Fruit fly (Drosophila melanogaster) whole organism, embryonic: ENCODE results near the gene CG17959.

Experiments used
- Adf1 ChIP-seq: fragments of 200-800 bp; sonication (Bioruptor generic); IDR thresholded peaks from 2 replicates; pipeline ENCODE4 v1.3.6; 2022; ENCODE audit warnings: missing biosample characterization, missing genetic modification characterization
- B-H2 ChIP-seq: fragments of 200-800 bp; sonication (Bioruptor generic); optimal IDR thresholded peaks from 2 replicates; lab custom pipeline; 2018; ENCODE audit warnings: missing biosample characterization, mild to moderate bottlenecking, missing genetic modification characterization
- C15 ChIP-seq: fragments of 200-800 bp; sonication (Bioruptor generic); IDR thresholded peaks from 3 replicates; pipeline ENCODE4 v1.3.6; 2022; ENCODE audit warnings: missing biosample characterization, missing genetic modification characterization
- CG10267 ChIP-seq: fragments of 200-800 bp; sonication (Bioruptor generic); optimal IDR thresholded peaks from 2 replicates; lab custom pipeline; 2018; ENCODE audit warnings: missing biosample characterization, mild to moderate bottlenecking, missing genetic modification characterization, moderate library complexity
- CG13123 ChIP-seq: fragments of 200-800 bp; sonication (Bioruptor generic); optimal IDR thresholded peaks from 2 replicates; lab custom pipeline; 2016; ENCODE audit warnings: missing biosample characterization, missing genetic modification characterization
- CG14667 ChIP-seq: fragments of 200-800 bp; sonication (Bioruptor generic); IDR thresholded peaks from 2 replicates; pipeline ENCODE4 v1.3.6; 2022; ENCODE audit warnings: missing biosample characterization, missing genetic modification characterization
- CG15011 ChIP-seq: fragments of 200-800 bp; sonication (Bioruptor generic); optimal IDR thresholded peaks from 3 replicates; lab custom pipeline; 2018; ENCODE audit warnings: missing biosample characterization, mild to moderate bottlenecking, missing genetic modification characterization
- CG1647 ChIP-seq: fragments of 200-800 bp; sonication (Bioruptor generic); optimal IDR thresholded peaks from 3 replicates; lab custom pipeline; 2016; ENCODE audit warnings: missing biosample characterization, missing genetic modification characterization
- CG18619 ChIP-seq: fragments of 200-800 bp; sonication (Bioruptor generic); optimal IDR thresholded peaks from 3 replicates; lab custom pipeline; 2017; ENCODE audit warnings: missing biosample characterization, mild to moderate bottlenecking, missing genetic modification characterization
- CG2199 ChIP-seq: fragments of 200-800 bp; sonication (Bioruptor generic); IDR thresholded peaks from 3 replicates; pipeline ENCODE4 v1.3.6; 2022; ENCODE audit warnings: missing biosample characterization, missing genetic modification characterization
- CG2712 ChIP-seq: fragments of 200-800 bp; optimal IDR thresholded peaks from 3 replicates; lab custom pipeline; 2019; ENCODE audit warnings: missing biosample characterization, mild to moderate bottlenecking, missing genetic modification characterization, moderate library complexity
- CG6175 ChIP-seq: fragments of 200-800 bp; sonication (Bioruptor generic); IDR thresholded peaks from 3 replicates; pipeline ENCODE4 v1.3.6; 2022; ENCODE audit warnings: missing biosample characterization, missing genetic modification characterization
- CG6765 ChIP-seq: fragments of 200-800 bp; sonication (Bioruptor generic); optimal IDR thresholded peaks from 3 replicates; lab custom pipeline; 2017; ENCODE audit warnings: missing biosample characterization, mild to moderate bottlenecking, missing genetic modification characterization
- CG7357 ChIP-seq: fragments of 200-800 bp; sonication (Bioruptor generic); IDR thresholded peaks from 3 replicates; pipeline ENCODE4 v1.3.6; 2022; ENCODE audit warnings: missing biosample characterization, missing genetic modification characterization
- CG8359 ChIP-seq: fragments of 200-800 bp; sonication (Bioruptor generic); optimal IDR thresholded peaks from 2 replicates; lab custom pipeline; 2017; ENCODE audit warnings: missing biosample characterization, mild to moderate bottlenecking, missing genetic modification characterization, borderline replicate concordance
- CG8944 ChIP-seq: fragments of 200-800 bp; sonication (Bioruptor generic); optimal IDR thresholded peaks from 3 replicates; lab custom pipeline; 2016; ENCODE audit warnings: missing biosample characterization, missing genetic modification characterization
- Camta ChIP-seq: fragments of 200-800 bp; sonication (Bioruptor generic); optimal IDR thresholded peaks from 2 replicates; lab custom pipeline; 2016; ENCODE audit warnings: missing biosample characterization, missing genetic modification characterization
- Dek ChIP-seq: fragments of 200-800 bp; sonication (Bioruptor generic); optimal IDR thresholded peaks from 3 replicates; lab custom pipeline; 2019; ENCODE audit warnings: missing biosample characterization, mild to moderate bottlenecking, missing genetic modification characterization, moderate library complexity
- E2f2 ChIP-seq: fragments of 200-800 bp; sonication (Bioruptor generic); IDR thresholded peaks from 2 replicates; pipeline ENCODE4 v1.3.6; 2022; ENCODE audit warnings: missing biosample characterization, missing genetic modification characterization
- Fer1 ChIP-seq: fragments of 200-800 bp; sonication (Bioruptor generic); optimal IDR thresholded peaks from 2 replicates; lab custom pipeline; 2017; ENCODE audit warnings: missing biosample characterization, mild to moderate bottlenecking, missing genetic modification characterization
- HLHmδ ChIP-seq: fragments of 200-800 bp; sonication (Bioruptor generic); optimal IDR thresholded peaks from 2 replicates; lab custom pipeline; 2018; ENCODE audit warnings: missing biosample characterization, mild to moderate bottlenecking, missing genetic modification characterization, moderate library complexity
- HmgD ChIP-seq: fragments of 200-800 bp; sonication (Bioruptor generic); optimal IDR thresholded peaks from 3 replicates; lab custom pipeline; 2016; ENCODE audit warnings: missing biosample characterization, missing genetic modification characterization
- Lim3 ChIP-seq: fragments of 200-800 bp; sonication (Bioruptor generic); IDR thresholded peaks from 2 replicates; pipeline ENCODE4 v1.3.6; 2022; ENCODE audit warnings: missing biosample characterization, missing genetic modification characterization
- NFAT ChIP-seq: fragments of 200-800 bp; sonication (Bioruptor generic); IDR thresholded peaks from 2 replicates; pipeline ENCODE4 v1.3.6; 2022; ENCODE audit warnings: missing biosample characterization, missing genetic modification characterization
- Nf-YB ChIP-seq: fragments of 200-800 bp; sonication (Bioruptor generic); optimal IDR thresholded peaks from 3 replicates; lab custom pipeline; 2019; ENCODE audit warnings: missing biosample characterization, mild to moderate bottlenecking, missing genetic modification characterization, moderate library complexity
- NfI ChIP-seq: fragments of 200-800 bp; sonication (Bioruptor generic); optimal IDR thresholded peaks from 3 replicates; lab custom pipeline; 2018; ENCODE audit warnings: missing biosample characterization, mild to moderate bottlenecking, missing genetic modification characterization, moderate library complexity
- Ptx1 ChIP-seq: fragments of 200-800 bp; sonication (Bioruptor generic); IDR thresholded peaks from 2 replicates; pipeline ENCODE4 v1.3.6; 2022; ENCODE audit warnings: missing biosample characterization, missing genetic modification characterization
- Rfx ChIP-seq: fragments of 200-800 bp; sonication (Bioruptor generic); IDR thresholded peaks from 2 replicates; pipeline ENCODE4 v1.3.6; 2022; ENCODE audit warnings: missing biosample characterization, missing genetic modification characterization
- ac ChIP-seq: fragments of 200-800 bp; sonication (Bioruptor generic); optimal IDR thresholded peaks from 3 replicates; lab custom pipeline; 2017; ENCODE audit warnings: missing biosample characterization, mild to moderate bottlenecking, missing genetic modification characterization
- bcd ChIP-seq: fragments of 200-800 bp; sonication (Bioruptor generic); optimal IDR thresholded peaks from 2 replicates; lab custom pipeline; 2017; ENCODE audit warnings: missing biosample characterization, mild to moderate bottlenecking, missing genetic modification characterization
- bsh ChIP-seq, 2 experiments: fragments of 200-800 bp; sonication (Bioruptor generic); optimal IDR thresholded peaks; 2 replicates each; lab custom pipeline; 2017 to 2018; ENCODE audit warnings: mild to moderate bottlenecking in 2 of 2, missing biosample characterization in 2 of 2, missing genetic modification characterization in 2 of 2, moderate library complexity in 1 of 2
- cas ChIP-seq: fragments of 200-800 bp; sonication (Bioruptor generic); IDR thresholded peaks from 2 replicates; pipeline ENCODE4 v1.3.6; 2022; ENCODE audit warnings: missing biosample characterization, missing genetic modification characterization
- chn ChIP-seq: fragments of 200-800 bp; sonication (Bioruptor generic); optimal IDR thresholded peaks from 2 replicates; lab custom pipeline; 2016; ENCODE audit warnings: missing biosample characterization, missing genetic modification characterization
- disco-r ChIP-seq: fragments of 200-800 bp; sonication (Bioruptor generic); optimal IDR thresholded peaks from 2 replicates; lab custom pipeline; 2016; ENCODE audit warnings: missing biosample characterization, missing genetic modification characterization
- esg ChIP-seq: fragments of 200-800 bp; sonication (Bioruptor generic); conservative IDR thresholded peaks from 2 replicates; pipeline ENCODE4 v1.3.6; 2022; ENCODE audit warnings: missing biosample characterization, missing genetic modification characterization
- gsb ChIP-seq: fragments of 200-800 bp; sonication (Bioruptor generic); IDR thresholded peaks from 2 replicates; pipeline ENCODE4 v1.3.6; 2022; ENCODE audit warnings: missing biosample characterization, missing genetic modification characterization
- hkb ChIP-seq, 2 experiments: fragments of 200-800 bp in 1 of 2; fragments of >200 bp in 1 of 2; sonication (Bioruptor generic) in 1 of 2; IDR thresholded peaks in 1 of 2; optimal IDR thresholded peaks in 1 of 2; 2 replicates each; pipeline versions ENCODE4 v1.3.6 to Lab custom; 2017 to 2022; ENCODE audit warnings: missing biosample characterization in 1 of 2, missing genetic modification characterization in 1 of 2
- kay ChIP-seq: fragments of 200-800 bp; sonication (Bioruptor generic); optimal IDR thresholded peaks from 2 replicates; lab custom pipeline; 2016; ENCODE audit warnings: missing biosample characterization, missing genetic modification characterization
- knrl ChIP-seq: fragments of 200-800 bp; sonication (Bioruptor generic); IDR thresholded peaks from 3 replicates; pipeline ENCODE4 v1.3.6; 2022; ENCODE audit warnings: missing biosample characterization, missing genetic modification characterization; ENCODE audit not compliant: partially characterized antibody
- lbe ChIP-seq: fragments of 200-800 bp; sonication (Bioruptor generic); optimal IDR thresholded peaks from 2 replicates; lab custom pipeline; 2016; ENCODE audit warnings: missing biosample characterization, mild to moderate bottlenecking, missing genetic modification characterization
- mam ChIP-seq: fragments of 200-800 bp; sonication (Bioruptor generic); optimal IDR thresholded peaks from 3 replicates; lab custom pipeline; 2016; ENCODE audit warnings: missing biosample characterization, missing genetic modification characterization
- mld ChIP-seq: fragments of 200-800 bp; sonication (Bioruptor generic); IDR thresholded peaks from 3 replicates; pipeline ENCODE4 v1.3.6; 2022; ENCODE audit warnings: missing biosample characterization, missing genetic modification characterization; ENCODE audit not compliant: partially characterized antibody
- nmo ChIP-seq: fragments of 200-800 bp; sonication (Bioruptor generic); optimal IDR thresholded peaks from 2 replicates; lab custom pipeline; 2018; ENCODE audit warnings: missing biosample characterization, mild to moderate bottlenecking, missing genetic modification characterization, moderate library complexity
- sisA ChIP-seq: fragments of 200-800 bp; sonication (Bioruptor generic); IDR thresholded peaks from 2 replicates; pipeline ENCODE4 v1.3.6; 2022; ENCODE audit warnings: missing biosample characterization, missing genetic modification characterization
- tgo ChIP-seq: fragments of 200-800 bp; sonication (Bioruptor generic); IDR thresholded peaks from 3 replicates; pipeline ENCODE4 v1.3.6; 2022; ENCODE audit warnings: missing biosample characterization, missing genetic modification characterization
- ttk ChIP-seq: fragments of 200-800 bp; sonication (Bioruptor generic); IDR thresholded peaks from 2 replicates; pipeline ENCODE4 v2.1.2; 2022; ENCODE audit warnings: missing biosample characterization, missing genetic modification characterization
- vnd ChIP-seq: fragments of 200-800 bp; sonication (Bioruptor generic); IDR thresholded peaks from 3 replicates; pipeline ENCODE4 v1.3.6; 2022; ENCODE audit warnings: missing biosample characterization, missing genetic modification characterization; ENCODE audit not compliant: partially characterized antibody
- yki ChIP-seq: fragments of >200 bp; optimal IDR thresholded peaks from 3 replicates; lab custom pipeline; 2018
- zen ChIP-seq: fragments of 200-800 bp; sonication (Bioruptor generic); optimal IDR thresholded peaks from 3 replicates; lab custom pipeline; 2018; ENCODE audit warnings: missing biosample characterization, mild to moderate bottlenecking, missing genetic modification characterization, moderate library complexity
- zen2 ChIP-seq: fragments of 200-800 bp; sonication (Bioruptor generic); IDR thresholded peaks from 3 replicates; pipeline ENCODE4 v1.3.6; 2022; ENCODE audit warnings: missing biosample characterization, missing genetic modification characterization; ENCODE audit not compliant: partially characterized antibody

The CG17959 gene

DNA sequence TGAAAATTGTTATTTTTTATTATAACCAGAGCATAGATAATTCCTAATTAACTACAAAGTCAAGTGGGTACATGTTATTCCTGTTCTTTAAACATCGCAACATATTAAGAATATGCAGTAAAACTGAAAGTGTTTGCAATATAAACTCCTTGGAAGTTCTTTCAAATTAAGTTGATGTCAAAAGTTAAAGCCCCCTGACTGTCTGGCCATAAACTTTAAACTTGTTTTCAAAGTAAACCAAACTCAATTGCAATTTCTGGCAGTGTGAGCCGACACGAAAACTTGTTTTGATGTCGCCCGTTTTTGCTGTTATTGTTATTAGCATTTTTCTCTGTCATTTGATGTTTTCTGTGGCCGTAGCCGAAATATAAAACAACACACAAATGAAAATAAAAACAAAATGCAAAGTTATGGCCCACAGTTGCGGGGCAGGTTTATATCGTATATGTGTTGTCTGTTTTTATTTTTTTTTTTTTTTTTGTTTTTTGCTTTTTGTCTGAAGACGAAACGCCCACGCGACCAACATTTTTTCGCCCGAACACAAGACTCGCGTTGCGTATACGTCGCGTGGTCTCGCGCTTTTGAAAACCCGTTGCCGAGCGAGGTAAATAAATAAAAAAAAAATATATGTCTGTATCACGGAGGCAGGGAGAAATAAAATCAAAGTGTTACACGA lies 46.3 kb downstream of the CG17959 start (continued):
- no peak for TF ChIP-seq chn (GFP tag; lab: Kevin White, UChicago)
- TF ChIP-seq NFAT (GFP tag; lab: Robert Waterston, UW), result no peak
- no peak for TF ChIP-seq mld (GFP tag; lab: Robert Waterston, UW)
- peak; percentile 29 for TF ChIP-seq CG2712 (tag; lab: Kevin White, UChicago)
- peak; percentile 43; the same call in 2 of the 3 replicates for TF ChIP-seq tgo (GFP tag; lab: Robert Waterston, UW)
- TF ChIP-seq CG2199 (GFP tag; lab: Robert Waterston, UW), result no peak
- no peak for TF ChIP-seq CG13123 (GFP tag; lab: Kevin White, UChicago)
- no peak for TF ChIP-seq CG15011 (GFP tag; lab: Kevin White, UChicago)
- no peak for TF ChIP-seq CG1647 (GFP tag; lab: Kevin White, UChicago)
- no peak for TF ChIP-seq gsb
- TF ChIP-seq CG7357 (GFP tag; lab: Robert Waterston, UW), result no peak
- no peak for TF ChIP-seq CG10267 (tag; lab: Kevin White, UChicago)
- no peak for TF ChIP-seq C15
- no peak for TF ChIP-seq zen (tag; lab: Kevin White, UChicago)
- no peak for TF ChIP-seq lbe (GFP tag; lab: Kevin White, UChicago)
- no peak for TF ChIP-seq kay (GFP tag; lab: Kevin White, UChicago)
- no peak for TF ChIP-seq Camta (GFP tag; lab: Kevin White, UChicago)
- TF ChIP-seq esg (GFP tag; lab: Robert Waterston, UW), result no peak
- TF ChIP-seq bcd, result peak; percentile 0
- peak; percentile 21 for TF ChIP-seq mam (GFP tag; lab: Kevin White, UChicago)
- no peak for TF ChIP-seq B-H2 (GFP tag; lab: Kevin White, UChicago)
- no peak for TF ChIP-seq HmgD
- no peak for TF ChIP-seq CG18619 (GFP tag; lab: Kevin White, UChicago)
- TF ChIP-seq sisA, result no peak
- no peak for TF ChIP-seq Nf-YB (GFP tag; lab: Kevin White, UChicago)
- TF ChIP-seq HLHmδ (GFP tag; lab: Kevin White, UChicago), result no peak
- TF ChIP-seq Fer1, result no peak
- TF ChIP-seq bsh (GFP tag; optimal IDR thresholded peaks at IDR 0.05; lab: Kevin White, UChicago), result no peak
- 0 out of 2 replicates have a peak, but pooled peaks have one; percentile 16 for TF ChIP-seq E2f2 (GFP tag; lab: Robert Waterston, UW)
- no peak for TF ChIP-seq CG6175
- TF ChIP-seq Ptx1 (GFP tag; lab: Robert Waterston, UW), result peak; percentile 63
- TF ChIP-seq CG8944 (GFP tag; lab: Kevin White, UChicago), result no peak
- TF ChIP-seq vnd (GFP tag; lab: Robert Waterston, UW), result no peak
- TF ChIP-seq CG8359 (GFP tag; lab: Kevin White, UChicago), result no peak
- 0 out of 2 replicates have a peak, but pooled peaks have one; percentile 17 for TF ChIP-seq ttk (GFP tag; lab: Robert Waterston, UW)
- no peak for TF ChIP-seq yki (lab: Kevin White, UChicago)
- no peak for TF ChIP-seq disco-r (GFP tag; lab: Kevin White, UChicago)
- no peak for TF ChIP-seq ac (GFP tag; lab: Kevin White, UChicago)
- no peak for TF ChIP-seq Adf1 (GFP tag; lab: Robert Waterston, UW)
- TF ChIP-seq NfI, result peak; percentile 29
- TF ChIP-seq cas (GFP tag; lab: Robert Waterston, UW), result no peak
- TF ChIP-seq Lim3 (GFP tag; lab: Robert Waterston, UW), result no peak
- no peak for TF ChIP-seq CG6765
- no peak for TF ChIP-seq knrl (GFP tag; lab: Robert Waterston, UW)
- peak; percentile 41 for TF ChIP-seq nmo (GFP tag; lab: Kevin White, UChicago)
- peak; percentile 30; the same call in 1 of the 2 replicates for TF ChIP-seq Rfx (GFP tag; lab: Robert Waterston, UW)
- TF ChIP-seq Dek (tag; lab: Kevin White, UChicago), result peak; percentile 10
- TF ChIP-seq hkb (optimal IDR thresholded peaks at IDR 0.05; lab: Kevin White, UChicago), result no peak
- no peak for TF ChIP-seq hkb (GFP tag; IDR thresholded peaks at IDR 0.05; lab: Robert Waterston, UW)
- TF ChIP-seq zen2, result no peak
- no peak for TF ChIP-seq CG14667
